Worm (Caenorhabditis elegans) whole organism, young adult: ENCODE results near the gene Y6E2A.4.
"Not testable (repeated sequence)": the region's sequence is repeated elsewhere in the genome, so short reads cannot be mapped to it uniquely, and the experiment has no call there.

Experiments used
- T07F8.4 ChIP-seq: sonication (generic microtip); optimal IDR thresholded peaks from 2 replicates; lab custom pipeline; 2016; ENCODE audit warnings: mild to moderate bottlenecking, missing genetic modification characterization, moderate library complexity, missing compliant biosample characterization
- Y53G8AR.9 ChIP-seq: fragments of 200-800 bp; sonication (Bioruptor generic); conservative IDR thresholded peaks from 2 replicates; pipeline ENCODE4 v1.3.6; 2022; ENCODE audit warnings: missing genetic modification reagents, missing genetic modification characterization, missing compliant biosample characterization
- ZK185.1 ChIP-seq: sonication (generic microtip); optimal IDR thresholded peaks from 2 replicates; lab custom pipeline; 2016; ENCODE audit warnings: mild to moderate bottlenecking, missing genetic modification characterization, missing compliant biosample characterization; ENCODE audit not compliant: poor library complexity, severe bottlenecking
- ama-1 ChIP-seq, 3 experiments: fragments of 150-350 bp in 1 of 3; sonication (generic microtip) in 2 of 3; optimal IDR thresholded peaks; 2 replicates each; lab custom pipeline; 2014 to 2018; ENCODE audit warnings: missing biosample characterization in 2 of 3, missing genetic modification characterization in 2 of 3, missing genetic modification reagents in 2 of 3
- cebp-1 ChIP-seq, 2 experiments: fragments of 200-800 bp in 1 of 2; sonication (Bioruptor generic) in 1 of 2; sonication (generic microtip) in 1 of 2; IDR thresholded peaks in 1 of 2; optimal IDR thresholded peaks in 1 of 2; 2 replicates each; pipeline versions ENCODE4 v1.3.6 to Lab custom; 2017 to 2022; ENCODE audit warnings: missing compliant biosample characterization in 2 of 2, missing genetic modification characterization in 2 of 2, mild to moderate bottlenecking in 1 of 2, missing genetic modification reagents in 1 of 2, moderate library complexity in 1 of 2
- ekl-4 ChIP-seq: fragments of 200-800 bp; sonication (Bioruptor generic); IDR thresholded peaks from 2 replicates; pipeline ENCODE4 v1.3.6; 2022; ENCODE audit warnings: missing genetic modification reagents, missing genetic modification characterization, missing compliant biosample characterization
- lsl-1 ChIP-seq: fragments of 200-800 bp; sonication (Bioruptor generic); optimal IDR thresholded peaks from 2 replicates; lab custom pipeline; 2018; ENCODE audit warnings: mild to moderate bottlenecking, missing genetic modification characterization, moderate library complexity, missing compliant biosample characterization
- nhr-27 ChIP-seq: fragments of 200-800 bp; sonication (Bioruptor generic); optimal IDR thresholded peaks from 2 replicates; lab custom pipeline; 2018; ENCODE audit warnings: mild to moderate bottlenecking, missing genetic modification characterization, moderate library complexity, missing compliant biosample characterization
- ztf-18 ChIP-seq: sonication (generic microtip); optimal IDR thresholded peaks from 2 replicates; lab custom pipeline; 2016; ENCODE audit warnings: missing genotype, mild to moderate bottlenecking, missing genetic modification characterization, missing compliant biosample characterization

- TF ChIP-seq nhr-27 (tag; lab: Kevin White, UChicago); T07F8.4 (tag; lab: Kevin White, UChicago); cebp-1 (GFP tag; IDR thresholded peaks at IDR 0.05; lab: Robert Waterston, UW); cebp-1 (tag; optimal IDR thresholded peaks at IDR 0.05; lab: Kevin White, UChicago); Y53G8AR.9 (GFP tag; lab: Robert Waterston, UW); ZK185.1 (tag; lab: Kevin White, UChicago); ekl-4; ztf-18 (tag; lab: Kevin White, UChicago); ama-1 (optimal IDR thresholded peaks at IDR 0.05; lab: Kevin White, UChicago); ama-1 (GFP tag; optimal IDR thresholded peaks at IDR 0.05; lab: Kevin White, UChicago); lsl-1 (GFP tag; lab: Kevin White, UChicago): not testable (repeated sequence)
Measured at ce11 chrV:15668200-15668599, 48.4 kb downstream of the Y6E2A.4 start, which contains the start of gene F53E4.1.
